Fruit fly (Drosophila melanogaster) whole organism, embryonic: ENCODE measurements around the gene CG31948.

ENCODE experiments used
- ATbp ChIP-seq: fragments of 200-800 bp; sonication (Bioruptor generic); optimal IDR thresholded peaks from 2 replicates; lab custom pipeline; 2017; ENCODE audit warnings: missing biosample characterization, mild to moderate bottlenecking, missing genetic modification characterization, missing genetic modification reagents
- CG11723 ChIP-seq: fragments of 200-800 bp; sonication (Bioruptor generic); optimal IDR thresholded peaks from 2 replicates; lab custom pipeline; 2017; ENCODE audit warnings: missing biosample characterization, mild to moderate bottlenecking, missing genetic modification characterization
- CG12236 ChIP-seq: fragments of 200-800 bp; sonication (Bioruptor generic); optimal IDR thresholded peaks from 2 replicates; lab custom pipeline; 2016; ENCODE audit warnings: missing biosample characterization, missing genetic modification characterization
- CG13296 ChIP-seq: fragments of 200-800 bp; sonication (Bioruptor generic); optimal IDR thresholded peaks from 3 replicates; lab custom pipeline; 2018; ENCODE audit warnings: missing biosample characterization, mild to moderate bottlenecking, missing genetic modification characterization
- CG17361 ChIP-seq: fragments of 200-800 bp; sonication (Bioruptor generic); IDR thresholded peaks from 3 replicates; pipeline ENCODE4 v1.3.6; 2022; ENCODE audit warnings: missing biosample characterization, missing genetic modification characterization
- CG17612 ChIP-seq: fragments of 200-800 bp; sonication (Bioruptor generic); IDR thresholded peaks from 2 replicates; pipeline ENCODE4 v1.3.6; 2022; ENCODE audit warnings: missing biosample characterization, missing genetic modification characterization
- CG18011 ChIP-seq: fragments of 200-800 bp; sonication (Bioruptor generic); optimal IDR thresholded peaks from 2 replicates; lab custom pipeline; 2017; ENCODE audit warnings: missing biosample characterization, missing genetic modification characterization, mild to moderate bottlenecking, moderate library complexity, missing genotype
- CG18476 ChIP-seq: fragments of 200-800 bp; sonication (Bioruptor generic); optimal IDR thresholded peaks from 2 replicates; lab custom pipeline; 2016; ENCODE audit warnings: missing biosample characterization, mild to moderate bottlenecking, missing genetic modification characterization
- CG2712 ChIP-seq: fragments of 200-800 bp; optimal IDR thresholded peaks from 3 replicates; lab custom pipeline; 2019; ENCODE audit warnings: missing biosample characterization, mild to moderate bottlenecking, missing genetic modification characterization, moderate library complexity
- CG30431 ChIP-seq: fragments of 200-800 bp; sonication (Bioruptor generic); optimal IDR thresholded peaks from 2 replicates; lab custom pipeline; 2017; ENCODE audit warnings: missing biosample characterization, missing genetic modification characterization
- CG8290 ChIP-seq, 3 experiments: fragments of 200-800 bp; sonication (Bioruptor generic); optimal IDR thresholded peaks; 2 replicates each; lab custom pipeline; 2016 to 2019; ENCODE audit warnings: missing biosample characterization in 3 of 3, missing genetic modification characterization in 3 of 3, mild to moderate bottlenecking in 2 of 3, moderate library complexity in 1 of 3
- CG9609 ChIP-seq: fragments of 200-800 bp; sonication (Bioruptor generic); optimal IDR thresholded peaks from 3 replicates; lab custom pipeline; 2016; ENCODE audit warnings: missing biosample characterization, missing genetic modification characterization
- CHES-1-like ChIP-seq: fragments of 200-800 bp; sonication (Bioruptor generic); optimal IDR thresholded peaks from 2 replicates; lab custom pipeline; 2016; ENCODE audit warnings: missing biosample characterization, missing genetic modification characterization
- CoRest ChIP-seq: fragments of 200-800 bp; sonication (Bioruptor generic); optimal IDR thresholded peaks from 3 replicates; lab custom pipeline; 2018; ENCODE audit warnings: missing biosample characterization, mild to moderate bottlenecking, missing genetic modification characterization, moderate library complexity
- Doc2 ChIP-seq: fragments of 200-800 bp; sonication (Bioruptor generic); IDR thresholded peaks from 2 replicates; pipeline ENCODE4 v1.3.6; 2022; ENCODE audit warnings: missing biosample characterization, missing genetic modification characterization
- GATAe ChIP-seq: fragments of 200-800 bp; sonication (Bioruptor generic); conservative IDR thresholded peaks from 2 replicates; pipeline ENCODE4 v1.3.6; 2022; ENCODE audit warnings: missing biosample characterization, missing genetic modification characterization
- HHEX ChIP-seq: fragments of 200-800 bp; sonication (Bioruptor generic); optimal IDR thresholded peaks from 3 replicates; lab custom pipeline; 2017; ENCODE audit warnings: missing biosample characterization, mild to moderate bottlenecking, missing genetic modification characterization, missing genetic modification reagents
- HLH3B ChIP-seq: fragments of 200-800 bp; sonication (Bioruptor generic); IDR thresholded peaks from 2 replicates; pipeline ENCODE4 v1.3.6; 2022; ENCODE audit warnings: missing biosample characterization, missing genetic modification characterization
- Hr39 ChIP-seq: fragments of >200 bp; optimal IDR thresholded peaks from 2 replicates; lab custom pipeline; 2017
- Lim3 ChIP-seq: fragments of 200-800 bp; sonication (Bioruptor generic); IDR thresholded peaks from 2 replicates; pipeline ENCODE4 v1.3.6; 2022; ENCODE audit warnings: missing biosample characterization, missing genetic modification characterization
- MTF-1 ChIP-seq: fragments of 200-800 bp; sonication (Bioruptor generic); optimal IDR thresholded peaks from 2 replicates; lab custom pipeline; 2018; ENCODE audit warnings: missing biosample characterization, mild to moderate bottlenecking, missing genetic modification characterization, borderline replicate concordance
- Nf-YC ChIP-seq: fragments of 200-800 bp; optimal IDR thresholded peaks from 3 replicates; lab custom pipeline; 2019; ENCODE audit warnings: missing biosample characterization, mild to moderate bottlenecking, missing genetic modification characterization, moderate library complexity
- YL-1 ChIP-seq: fragments of 200-800 bp; sonication (Bioruptor generic); optimal IDR thresholded peaks from 3 replicates; lab custom pipeline; 2017; ENCODE audit warnings: missing biosample characterization, mild to moderate bottlenecking, missing genetic modification characterization
- amos ChIP-seq: fragments of 200-800 bp; sonication (Bioruptor generic); IDR thresholded peaks from 2 replicates; pipeline ENCODE4 v1.3.6; 2022; ENCODE audit warnings: missing biosample characterization, missing genetic modification characterization; ENCODE audit not compliant: partially characterized antibody
- aop ChIP-seq: fragments of 200-800 bp; sonication (Bioruptor generic); IDR thresholded peaks from 2 replicates; pipeline ENCODE4 v1.3.6; 2022; ENCODE audit warnings: missing biosample characterization, missing genetic modification characterization
- bigmax ChIP-seq: fragments of 200-800 bp; sonication (Bioruptor generic); optimal IDR thresholded peaks from 2 replicates; lab custom pipeline; 2018; ENCODE audit warnings: missing biosample characterization, mild to moderate bottlenecking, missing genetic modification characterization
- chif ChIP-seq, 2 experiments: fragments of 200-800 bp; sonication (Bioruptor generic); optimal IDR thresholded peaks; 3 replicates each; lab custom pipeline; 2016; ENCODE audit warnings: missing biosample characterization in 2 of 2, missing genetic modification characterization in 2 of 2
- corto ChIP-seq: fragments of 200-800 bp; sonication (Bioruptor generic); optimal IDR thresholded peaks from 2 replicates; lab custom pipeline; 2016; ENCODE audit warnings: missing biosample characterization, mild to moderate bottlenecking, missing genetic modification characterization, moderate library complexity
- da ChIP-seq: fragments of 200-800 bp; sonication (Bioruptor generic); optimal IDR thresholded peaks from 2 replicates; lab custom pipeline; 2016; ENCODE audit warnings: missing biosample characterization, missing genetic modification characterization
- disco-r ChIP-seq: fragments of 200-800 bp; sonication (Bioruptor generic); optimal IDR thresholded peaks from 2 replicates; lab custom pipeline; 2016; ENCODE audit warnings: missing biosample characterization, missing genetic modification characterization
- dmrt11E ChIP-seq: fragments of 200-800 bp; sonication (Bioruptor generic); optimal IDR thresholded peaks from 3 replicates; lab custom pipeline; 2018; ENCODE audit warnings: missing biosample characterization, mild to moderate bottlenecking, missing genetic modification characterization, moderate library complexity
- en ChIP-seq: fragments of 200-800 bp; sonication (Bioruptor generic); optimal IDR thresholded peaks from 2 replicates; lab custom pipeline; 2016; ENCODE audit warnings: missing biosample characterization, missing genetic modification characterization
- esg ChIP-seq: fragments of 200-800 bp; sonication (Bioruptor generic); conservative IDR thresholded peaks from 2 replicates; pipeline ENCODE4 v1.3.6; 2022; ENCODE audit warnings: missing biosample characterization, missing genetic modification characterization
- gcm2 ChIP-seq: fragments of 200-800 bp; sonication (Bioruptor generic); optimal IDR thresholded peaks from 2 replicates; lab custom pipeline; 2016; ENCODE audit warnings: missing biosample characterization, missing genetic modification characterization
- h ChIP-seq: fragments of >200 bp; optimal IDR thresholded peaks from 2 replicates; lab custom pipeline; 2017
- her ChIP-seq: fragments of 200-800 bp; sonication (Bioruptor generic); optimal IDR thresholded peaks from 2 replicates; lab custom pipeline; 2016; ENCODE audit warnings: missing biosample characterization, missing genetic modification characterization
- insv ChIP-seq, 2 experiments: fragments of 200-800 bp; sonication (Bioruptor generic); optimal IDR thresholded peaks; 3 replicates each; lab custom pipeline; 2016 to 2018; ENCODE audit warnings: missing biosample characterization in 2 of 2, missing genetic modification characterization in 2 of 2
- mld ChIP-seq: fragments of 200-800 bp; sonication (Bioruptor generic); IDR thresholded peaks from 3 replicates; pipeline ENCODE4 v1.3.6; 2022; ENCODE audit warnings: missing biosample characterization, missing genetic modification characterization; ENCODE audit not compliant: partially characterized antibody
- nerfin-2 ChIP-seq: fragments of 200-800 bp; sonication (Bioruptor generic); IDR thresholded peaks from 2 replicates; pipeline ENCODE4 v1.3.6; 2022; ENCODE audit warnings: missing biosample characterization, missing genetic modification characterization; ENCODE audit not compliant: partially characterized antibody
- otp ChIP-seq: fragments of 200-800 bp; sonication (Bioruptor generic); IDR thresholded peaks from 3 replicates; pipeline ENCODE4, ENCODE4 v1.3.6; 2022; ENCODE audit warnings: missing biosample characterization, missing genetic modification characterization
- p53 ChIP-seq: fragments of 200-800 bp; sonication (Bioruptor generic); optimal IDR thresholded peaks from 2 replicates; lab custom pipeline; 2016; ENCODE audit warnings: missing biosample characterization, missing genetic modification characterization
- peb ChIP-seq: fragments of 200-800 bp; sonication (Bioruptor generic); IDR thresholded peaks from 2 replicates; pipeline ENCODE4 v1.3.6; 2022; ENCODE audit warnings: missing biosample characterization, missing genetic modification characterization
- rib ChIP-seq: fragments of 200-800 bp; sonication (Bioruptor generic); IDR thresholded peaks from 2 replicates; pipeline ENCODE4 v1.3.6; 2022; ENCODE audit warnings: missing biosample characterization, missing genetic modification characterization
- sens ChIP-seq: fragments of 200-800 bp; sonication (Bioruptor generic); peaks from one replicate; lab custom pipeline; 2016; ENCODE audit warnings: missing biosample characterization, missing genetic modification characterization
- toy ChIP-seq: fragments of 200-800 bp; sonication (Bioruptor generic); IDR thresholded peaks from 2 replicates; pipeline ENCODE4 v1.3.6; 2022; ENCODE audit warnings: missing biosample characterization, missing genetic modification characterization
- trh ChIP-seq: fragments of 200-800 bp; sonication (Bioruptor generic); optimal IDR thresholded peaks from 2 replicates; lab custom pipeline; 2016; ENCODE audit warnings: missing biosample characterization, missing genetic modification characterization
- ttk ChIP-seq: fragments of 200-800 bp; sonication (Bioruptor generic); IDR thresholded peaks from 2 replicates; pipeline ENCODE4 v2.1.2; 2022; ENCODE audit warnings: missing biosample characterization, missing genetic modification characterization
- twi ChIP-seq: fragments of 200-800 bp; optimal IDR thresholded peaks from 2 replicates; lab custom pipeline; 2019; ENCODE audit warnings: missing biosample characterization, mild to moderate bottlenecking, missing genetic modification characterization, moderate library complexity

CG31948 gene

DNA sequence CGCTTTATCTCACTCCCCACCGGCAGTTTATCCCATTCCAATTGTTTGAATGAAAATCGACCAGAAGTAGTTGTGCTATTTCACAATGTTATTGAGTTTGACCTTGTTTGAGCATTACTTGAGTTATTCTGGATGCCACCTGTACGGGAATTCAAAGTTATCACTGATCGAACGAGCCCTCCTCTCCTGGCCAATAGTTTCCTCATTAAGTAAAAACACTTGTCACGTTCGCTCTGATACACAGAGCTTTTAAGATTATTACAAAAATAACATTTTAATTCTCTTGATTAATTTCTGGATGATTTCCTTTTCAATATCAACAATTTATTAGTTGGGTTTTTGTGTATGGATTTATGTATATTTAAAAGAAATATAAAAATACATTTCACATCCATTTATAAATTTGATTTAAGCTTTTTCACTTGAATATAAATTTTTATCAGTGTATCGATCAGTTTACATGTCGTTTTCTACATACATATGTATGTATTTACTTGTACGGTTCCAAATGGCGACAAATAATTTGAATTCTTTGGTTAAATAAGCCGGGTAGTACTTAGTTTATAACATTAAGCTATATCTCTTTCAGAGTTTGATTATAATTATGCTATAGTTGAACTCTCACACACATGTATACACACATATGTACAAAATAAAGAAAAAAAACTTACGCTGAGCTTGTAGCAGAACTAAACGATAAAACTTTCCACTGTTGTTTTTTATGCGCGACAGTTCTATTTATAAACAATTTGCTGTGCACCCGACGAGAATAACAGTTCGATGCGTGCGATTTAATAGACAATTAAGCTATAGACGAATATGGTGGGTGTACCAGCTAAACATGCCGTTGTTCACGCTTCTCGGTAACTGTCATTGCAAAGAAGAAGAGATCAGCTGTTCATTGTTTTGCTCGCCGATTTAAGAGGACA, 42.4 kb downstream of the CG31948 start, which contains the start of the genes CG3609 and CG15390 (continued):
- TF ChIP-seq CG8290 (GFP tag; optimal IDR thresholded peaks at IDR 0.05; lab: Kevin White, UChicago), result peak; percentile 78
- TF ChIP-seq CG8290 (tag; optimal IDR thresholded peaks at IDR 0.05; lab: Kevin White, UChicago), result peak; percentile 8 to 99
- TF ChIP-seq toy (GFP tag; lab: Robert Waterston, UW), result peak; percentile 42; the same call in 1 of the 2 replicates
- peak; percentile 70 for TF ChIP-seq CG18011 (GFP tag; lab: Kevin White, UChicago)
- peak; percentile 62 for TF ChIP-seq CG12236 (GFP tag; lab: Kevin White, UChicago)
- peak; percentile 69; the same call in 2 of the 3 replicates for TF ChIP-seq CG17361 (GFP tag; lab: Robert Waterston, UW)
- peak; percentile 68 for TF ChIP-seq CG11723 (GFP tag; lab: Kevin White, UChicago)
- no peak for TF ChIP-seq bigmax (GFP tag; lab: Kevin White, UChicago)
- TF ChIP-seq amos (GFP tag; lab: Robert Waterston, UW), result peak; percentile 40; the same call in 1 of the 2 replicates
- peak; percentile 62 for TF ChIP-seq ATbp (GFP tag; lab: Kevin White, UChicago)
- TF ChIP-seq da (GFP tag; lab: Kevin White, UChicago), result peak; percentile 44
- TF ChIP-seq HLH3B (GFP tag; lab: Robert Waterston, UW), result peak; percentile 76
- TF ChIP-seq sens (GFP tag; lab: Kevin White, UChicago), result peak; percentile 97
- peak; percentile 62 for TF ChIP-seq YL-1 (GFP tag; lab: Kevin White, UChicago)
- peak; percentile 94 for TF ChIP-seq her (GFP tag; lab: Kevin White, UChicago)
- peak; percentile 57; the same call in 1 of the 2 replicates for TF ChIP-seq ttk (GFP tag; lab: Robert Waterston, UW)
- TF ChIP-seq disco-r (GFP tag; lab: Kevin White, UChicago), result peak; percentile 83
- peak; percentile 59 for TF ChIP-seq Nf-YC
- peak; percentile 69 for TF ChIP-seq MTF-1 (GFP tag; lab: Kevin White, UChicago)
- TF ChIP-seq GATAe, result no peak; the same call in 1 of the 2 replicates
- TF ChIP-seq peb (GFP tag; lab: Robert Waterston, UW), result 0 out of 2 replicates have a peak, but pooled peaks have one; percentile 14
- TF ChIP-seq CG17612 (GFP tag; lab: Robert Waterston, UW), result peak; percentile 77
- peak; percentile 86 for TF ChIP-seq aop
- peak; percentile 68 for TF ChIP-seq gcm2
- peak; percentile 55 for TF ChIP-seq twi (tag; lab: Kevin White, UChicago)
- peak; percentile 38 for TF ChIP-seq CG18476 (GFP tag; lab: Kevin White, UChicago)
- TF ChIP-seq CoRest (tag; lab: Kevin White, UChicago), result peak; percentile 62
- TF ChIP-seq corto (GFP tag; lab: Kevin White, UChicago), result peak; percentile 51
- peak; percentile 90 for TF ChIP-seq rib (GFP tag; lab: Robert Waterston, UW)
- TF ChIP-seq dmrt11E, result peak; percentile 15
- peak; percentile 58 for TF ChIP-seq p53 (GFP tag; lab: Kevin White, UChicago)
- peak; percentile 57 for TF ChIP-seq trh
- no peak for TF ChIP-seq Hr39 (lab: Kevin White, UChicago)
- peak; percentile 14 for TF ChIP-seq CG30431
- peak; percentile 79 for TF ChIP-seq en (GFP tag; lab: Kevin White, UChicago)
- peak; percentile 64 for TF ChIP-seq CG2712 (tag; lab: Kevin White, UChicago)
- TF ChIP-seq chif (GFP tag; optimal IDR thresholded peaks at IDR 0.05; lab: Kevin White, UChicago), result peak; percentile 77 to 89
- TF ChIP-seq CHES-1-like (GFP tag; lab: Kevin White, UChicago), result peak; percentile 94
- no peak for TF ChIP-seq Doc2 (GFP tag; lab: Robert Waterston, UW)
- TF ChIP-seq mld (GFP tag; lab: Robert Waterston, UW), result no peak
- peak; percentile 64 for TF ChIP-seq CG13296 (GFP tag; lab: Kevin White, UChicago)
- TF ChIP-seq h (lab: Kevin White, UChicago), result no peak
- TF ChIP-seq Lim3, result no peak
- peak; percentile 62 for TF ChIP-seq HHEX (GFP tag; lab: Kevin White, UChicago)
- TF ChIP-seq insv (GFP tag; optimal IDR thresholded peaks at IDR 0.05; lab: Kevin White, UChicago), result peak in 1 of 2 experiments; percentile 41
- peak; percentile 92 for TF ChIP-seq otp (GFP tag; lab: Robert Waterston, UW)
- TF ChIP-seq nerfin-2 (GFP tag; lab: Robert Waterston, UW), result no peak
- peak; percentile 59; the same call in 1 of the 2 replicates for TF ChIP-seq esg (GFP tag; lab: Robert Waterston, UW)
- TF ChIP-seq CG9609 (GFP tag; lab: Kevin White, UChicago), result peak; percentile 87
